Fruit fly (Drosophila melanogaster) whole organism, embryonic: ENCODE data around the gene CG7530.
A peak's percentile ranks its signal among the peaks of the same experiment; 100 is the strongest.

ENCODE experiments used
- ATbp ChIP-seq: fragments of 200-800 bp; sonication (Bioruptor generic); optimal IDR thresholded peaks from 2 replicates; lab custom pipeline; 2017; ENCODE audit warnings: missing biosample characterization, mild to moderate bottlenecking, missing genetic modification characterization, missing genetic modification reagents
- Ada2b ChIP-seq: fragments of 200-800 bp; sonication (Bioruptor generic); IDR thresholded peaks from 2 replicates; pipeline ENCODE4 v1.3.6; 2022; ENCODE audit warnings: missing biosample characterization, missing genetic modification characterization
- Asciz ChIP-seq: fragments of 200-800 bp; sonication (Bioruptor generic); optimal IDR thresholded peaks from 2 replicates; lab custom pipeline; 2017; ENCODE audit warnings: missing biosample characterization, mild to moderate bottlenecking, missing genetic modification characterization, missing genetic modification reagents
- Blimp-1 ChIP-seq: fragments of 200-800 bp; sonication (Bioruptor generic); optimal IDR thresholded peaks from 3 replicates; lab custom pipeline; 2018; ENCODE audit warnings: missing biosample characterization, missing genetic modification characterization, mild to moderate bottlenecking, moderate library complexity, missing genetic modification reagents
- CG10209 ChIP-seq: fragments of 200-800 bp; sonication (Bioruptor generic); optimal IDR thresholded peaks from 3 replicates; lab custom pipeline; 2017; ENCODE audit warnings: missing biosample characterization, mild to moderate bottlenecking, missing genetic modification characterization, missing genetic modification reagents
- CG12236 ChIP-seq: fragments of 200-800 bp; sonication (Bioruptor generic); optimal IDR thresholded peaks from 2 replicates; lab custom pipeline; 2016; ENCODE audit warnings: missing biosample characterization, missing genetic modification characterization
- CG15479 ChIP-seq: fragments of 200-800 bp; sonication (Bioruptor generic); optimal IDR thresholded peaks from 3 replicates; lab custom pipeline; 2019; ENCODE audit warnings: missing biosample characterization, mild to moderate bottlenecking, missing genetic modification characterization, moderate library complexity
- CG15601 ChIP-seq: fragments of 200-800 bp; sonication (Bioruptor generic); optimal IDR thresholded peaks from 3 replicates; lab custom pipeline; 2019; ENCODE audit warnings: missing biosample characterization, mild to moderate bottlenecking, missing genetic modification characterization, moderate library complexity
- CG15696 ChIP-seq: fragments of 200-800 bp; sonication (Bioruptor generic); optimal IDR thresholded peaks from 2 replicates; lab custom pipeline; 2019; ENCODE audit warnings: missing biosample characterization, mild to moderate bottlenecking, missing genetic modification characterization, moderate library complexity
- CG1603 ChIP-seq: fragments of 200-800 bp; sonication (Bioruptor generic); optimal IDR thresholded peaks from 2 replicates; lab custom pipeline; 2019; ENCODE audit warnings: missing biosample characterization, mild to moderate bottlenecking, missing genetic modification characterization, moderate library complexity
- CG3065 ChIP-seq: fragments of 200-800 bp; sonication (Bioruptor generic); optimal IDR thresholded peaks from 2 replicates; lab custom pipeline; 2016; ENCODE audit warnings: missing biosample characterization, missing genetic modification characterization
- CG33557 ChIP-seq: fragments of 200-800 bp; sonication (Bioruptor generic); optimal IDR thresholded peaks from 2 replicates; lab custom pipeline; 2019; ENCODE audit warnings: missing biosample characterization, mild to moderate bottlenecking, missing genetic modification characterization, moderate library complexity
- CG34422 ChIP-seq: fragments of 200-800 bp; sonication (Bioruptor generic); IDR thresholded peaks from 3 replicates; pipeline ENCODE4 v1.3.6; 2022; ENCODE audit warnings: missing biosample characterization, missing genetic modification characterization
- CG4707 ChIP-seq: fragments of 200-800 bp; sonication (Bioruptor generic); optimal IDR thresholded peaks from 2 replicates; lab custom pipeline; 2018; ENCODE audit warnings: missing biosample characterization, mild to moderate bottlenecking, missing genetic modification characterization, moderate library complexity
- CG6254 ChIP-seq: fragments of 200-800 bp; sonication (Bioruptor generic); optimal IDR thresholded peaks from 3 replicates; lab custom pipeline; 2017; ENCODE audit warnings: mild to moderate bottlenecking, missing biosample characterization, missing genetic modification reagents, missing genetic modification characterization
- CG8765 ChIP-seq: fragments of 200-800 bp; sonication (Bioruptor generic); IDR thresholded peaks from 2 replicates; pipeline ENCODE4 v1.3.6; 2022; ENCODE audit warnings: missing biosample characterization, missing genetic modification characterization
- CG9609 ChIP-seq: fragments of 200-800 bp; sonication (Bioruptor generic); optimal IDR thresholded peaks from 3 replicates; lab custom pipeline; 2016; ENCODE audit warnings: missing biosample characterization, missing genetic modification characterization
- D ChIP-seq, 2 experiments: fragments of 200-800 bp in 1 of 2; fragments of >200 bp in 1 of 2; sonication (Bioruptor generic) in 1 of 2; optimal IDR thresholded peaks; 2 replicates in 1 of 2; 3 replicates in 1 of 2; lab custom pipeline; 2017; ENCODE audit warnings: mild to moderate bottlenecking in 1 of 2, missing biosample characterization in 1 of 2, missing genetic modification characterization in 1 of 2, missing genetic modification reagents in 1 of 2
- H15 ChIP-seq: fragments of 200-800 bp; sonication (Bioruptor generic); IDR thresholded peaks from 3 replicates; pipeline ENCODE4 v1.3.6; 2022; ENCODE audit warnings: missing biosample characterization, missing genetic modification characterization
- HLHmδ ChIP-seq: fragments of 200-800 bp; sonication (Bioruptor generic); optimal IDR thresholded peaks from 2 replicates; lab custom pipeline; 2018; ENCODE audit warnings: missing biosample characterization, mild to moderate bottlenecking, missing genetic modification characterization, moderate library complexity
- Hmr ChIP-seq: fragments of 200-800 bp; sonication (Bioruptor generic); optimal IDR thresholded peaks from 3 replicates; lab custom pipeline; 2017; ENCODE audit warnings: mild to moderate bottlenecking, missing biosample characterization, missing genetic modification reagents, missing genetic modification characterization
- Meics ChIP-seq: fragments of 200-800 bp; sonication (Bioruptor generic); optimal IDR thresholded peaks from 2 replicates; lab custom pipeline; 2017; ENCODE audit warnings: missing biosample characterization, mild to moderate bottlenecking, missing genetic modification characterization
- Mrtf ChIP-seq: fragments of 200-800 bp; sonication (Bioruptor generic); IDR thresholded peaks from 3 replicates; pipeline ENCODE4 v1.3.6; 2022; ENCODE audit warnings: missing biosample characterization, missing genetic modification characterization
- Nf-YB ChIP-seq: fragments of 200-800 bp; sonication (Bioruptor generic); optimal IDR thresholded peaks from 3 replicates; lab custom pipeline; 2019; ENCODE audit warnings: missing biosample characterization, mild to moderate bottlenecking, missing genetic modification characterization, moderate library complexity
- Pdp1 ChIP-seq, 2 experiments: fragments of 200-800 bp; sonication (Bioruptor generic); optimal IDR thresholded peaks; 3 replicates each; lab custom pipeline; 2016; ENCODE audit warnings: missing biosample characterization in 2 of 2, missing genetic modification characterization in 2 of 2, mild to moderate bottlenecking in 1 of 2, moderate library complexity in 1 of 2
- Taf1 ChIP-seq: fragments of 200-800 bp; sonication (Bioruptor generic); IDR thresholded peaks from 2 replicates; pipeline ENCODE4 v1.3.6; 2022; ENCODE audit warnings: missing biosample characterization, missing genetic modification characterization
- Xrp1 ChIP-seq: fragments of 200-800 bp; sonication (Bioruptor generic); IDR thresholded peaks from 2 replicates; pipeline ENCODE4 v1.3.6; 2022; ENCODE audit warnings: missing biosample characterization, missing genetic modification characterization
- ab ChIP-seq: fragments of 200-800 bp; sonication (Bioruptor generic); optimal IDR thresholded peaks from 2 replicates; lab custom pipeline; 2016; ENCODE audit warnings: missing biosample characterization, missing genetic modification characterization
- ara ChIP-seq: fragments of 200-800 bp; sonication (Bioruptor generic); IDR thresholded peaks from 2 replicates; pipeline ENCODE4 v1.3.6; 2022; ENCODE audit warnings: missing biosample characterization, missing genetic modification characterization
- bigmax ChIP-seq: fragments of 200-800 bp; sonication (Bioruptor generic); optimal IDR thresholded peaks from 2 replicates; lab custom pipeline; 2018; ENCODE audit warnings: missing biosample characterization, mild to moderate bottlenecking, missing genetic modification characterization
- cwo ChIP-seq: fragments of 200-800 bp; sonication (Bioruptor generic); optimal IDR thresholded peaks from 3 replicates; lab custom pipeline; 2017; ENCODE audit warnings: missing biosample characterization, missing genetic modification characterization, mild to moderate bottlenecking, moderate library complexity, missing genetic modification reagents
- jing ChIP-seq: fragments of 200-800 bp; sonication (Bioruptor generic); optimal IDR thresholded peaks from 2 replicates; lab custom pipeline; 2018; ENCODE audit warnings: missing biosample characterization, mild to moderate bottlenecking, missing genetic modification characterization
- nau ChIP-seq: fragments of 200-800 bp; sonication (Bioruptor generic); optimal IDR thresholded peaks from 3 replicates; lab custom pipeline; 2017; ENCODE audit warnings: missing biosample characterization, mild to moderate bottlenecking, missing genetic modification characterization, missing genetic modification reagents
- otp ChIP-seq: fragments of 200-800 bp; sonication (Bioruptor generic); IDR thresholded peaks from 3 replicates; pipeline ENCODE4, ENCODE4 v1.3.6; 2022; ENCODE audit warnings: missing biosample characterization, missing genetic modification characterization
- prd ChIP-seq, 3 experiments: fragments of >200 bp in 2 of 3; fragments of 200-800 bp in 1 of 3; sonication (Bioruptor generic) in 1 of 3; optimal IDR thresholded peaks in 2 of 3; IDR thresholded peaks in 1 of 3; 2 replicates in 2 of 3; 3 replicates in 1 of 3; pipeline versions ENCODE4 v1.3.6 to Lab custom; 2017 to 2022; ENCODE audit warnings: missing biosample characterization in 1 of 3, missing genetic modification characterization in 1 of 3
- pros ChIP-seq: fragments of 200-800 bp; sonication (Bioruptor generic); optimal IDR thresholded peaks from 3 replicates; lab custom pipeline; 2019; ENCODE audit warnings: missing biosample characterization, mild to moderate bottlenecking, missing genetic modification characterization, moderate library complexity
- sisA ChIP-seq: fragments of 200-800 bp; sonication (Bioruptor generic); IDR thresholded peaks from 2 replicates; pipeline ENCODE4 v1.3.6; 2022; ENCODE audit warnings: missing biosample characterization, missing genetic modification characterization
- sr ChIP-seq: fragments of 200-800 bp; sonication (Bioruptor generic); IDR thresholded peaks from 3 replicates; pipeline ENCODE4 v1.3.6; 2022; ENCODE audit warnings: missing biosample characterization, missing genetic modification characterization
- tll ChIP-seq, 2 experiments: fragments of 200-800 bp in 1 of 2; fragments of >200 bp in 1 of 2; sonication (Bioruptor generic) in 1 of 2; optimal IDR thresholded peaks; 2 replicates each; lab custom pipeline; 2017 to 2019; ENCODE audit warnings: missing biosample characterization in 2 of 2, missing genetic modification characterization in 2 of 2, mild to moderate bottlenecking in 1 of 2, moderate library complexity in 1 of 2
- zen ChIP-seq: fragments of 200-800 bp; sonication (Bioruptor generic); optimal IDR thresholded peaks from 3 replicates; lab custom pipeline; 2018; ENCODE audit warnings: missing biosample characterization, mild to moderate bottlenecking, missing genetic modification characterization, moderate library complexity
- zf30C ChIP-seq: fragments of 200-800 bp; sonication (Bioruptor generic); optimal IDR thresholded peaks from 3 replicates; lab custom pipeline; 2018; ENCODE audit warnings: missing biosample characterization, mild to moderate bottlenecking, missing genetic modification characterization
- zfh1 ChIP-seq: fragments of 200-800 bp; sonication (Bioruptor generic); IDR thresholded peaks from 3 replicates; pipeline ENCODE4 v1.3.6; 2022; ENCODE audit warnings: missing biosample characterization, missing genetic modification characterization

CG7530 gene

DNA sequence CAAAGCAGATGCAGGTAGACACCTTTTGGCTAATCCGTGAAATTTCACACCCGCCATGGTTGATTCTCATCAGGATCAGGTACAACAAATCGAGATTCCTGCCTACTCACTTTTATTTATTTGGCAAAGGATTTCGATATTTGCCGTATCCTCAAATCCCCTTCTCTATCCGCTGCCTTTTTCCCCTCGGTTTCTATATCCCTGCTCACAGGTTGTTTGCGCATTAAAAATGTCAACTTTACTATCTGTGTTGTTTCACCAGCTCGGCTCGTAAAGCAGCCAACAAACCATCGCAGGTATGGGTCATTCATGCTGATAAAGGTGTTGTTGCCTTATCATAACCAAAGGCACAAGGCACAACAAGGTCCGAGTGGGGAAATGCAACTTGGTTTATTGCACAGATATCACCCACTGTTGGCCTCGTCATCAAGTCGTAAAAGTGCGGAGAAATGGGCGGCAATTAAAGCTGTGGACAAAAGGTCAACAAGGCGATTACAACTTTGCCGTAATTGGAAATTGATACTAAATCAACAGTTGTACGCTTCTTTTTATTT is 51.1 kb downstream of the CG7530 start (continued):
- TF ChIP-seq Pdp1 (GFP tag; optimal IDR thresholded peaks at IDR 0.05; lab: Kevin White, UChicago), result peak in 1 of 2 experiments; percentile 27
- no peak for TF ChIP-seq Hmr
- no peak for TF ChIP-seq CG9609 (GFP tag; lab: Kevin White, UChicago)
- no peak for TF ChIP-seq cwo (GFP tag; lab: Kevin White, UChicago)
- TF ChIP-seq CG4707 (GFP tag; lab: Kevin White, UChicago), result peak; percentile 28
- peak; percentile 5 for TF ChIP-seq CG10209 (GFP tag; lab: Kevin White, UChicago)
- peak; percentile 14 for TF ChIP-seq Blimp-1
- peak; percentile 26 for TF ChIP-seq CG33557 (GFP tag; lab: Kevin White, UChicago)
- TF ChIP-seq CG12236 (GFP tag; lab: Kevin White, UChicago), result no peak
- TF ChIP-seq ara, result peak; percentile 23; the same call in 1 of the 2 replicates
- TF ChIP-seq nau (GFP tag; lab: Kevin White, UChicago), result no peak
- TF ChIP-seq otp, result no peak
- no peak for TF ChIP-seq jing (GFP tag; lab: Kevin White, UChicago)
- TF ChIP-seq CG1603 (tag; lab: Kevin White, UChicago), result peak; percentile 8
- peak; percentile 33 for TF ChIP-seq CG15601 (tag; lab: Kevin White, UChicago)
- no peak for TF ChIP-seq Mrtf (GFP tag; lab: Robert Waterston, UW)
- TF ChIP-seq ATbp (GFP tag; lab: Kevin White, UChicago), result peak; percentile 41
- no peak for TF ChIP-seq Ada2b (GFP tag; lab: Robert Waterston, UW)
- peak; percentile 15 for TF ChIP-seq CG15696 (tag; lab: Kevin White, UChicago)
- TF ChIP-seq CG3065 (GFP tag; lab: Kevin White, UChicago), result no peak
- TF ChIP-seq HLHmδ (GFP tag; lab: Kevin White, UChicago), result no peak
- TF ChIP-seq ab (GFP tag; lab: Kevin White, UChicago), result no peak
- TF ChIP-seq D (optimal IDR thresholded peaks at IDR 0.05; lab: Kevin White, UChicago), result no peak
- TF ChIP-seq D (GFP tag; optimal IDR thresholded peaks at IDR 0.05; lab: Kevin White, UChicago), result peak; percentile 7
- no peak for TF ChIP-seq sisA (GFP tag; lab: Robert Waterston, UW)
- peak; percentile 22 for TF ChIP-seq Asciz (GFP tag; lab: Kevin White, UChicago)
- TF ChIP-seq, all 482 proteins: peak for 38

dm6 chr3R:14679381-14680111 is 51.8 kb downstream of the CG7530 start:
- TF ChIP-seq D (optimal IDR thresholded peaks at IDR 0.05; lab: Kevin White, UChicago) (peak; percentile 96), D (GFP tag; optimal IDR thresholded peaks at IDR 0.05; lab: Kevin White, UChicago) (no peak), Meics (no peak), Taf1 (no peak), zen (peak; percentile 67), zf30C (GFP tag; lab: Kevin White, UChicago) (peak; percentile 61), CG34422 (GFP tag; lab: Robert Waterston, UW) (no peak), H15 (GFP tag; lab: Robert Waterston, UW) (no peak), sr (GFP tag; lab: Robert Waterston, UW) (no peak), bigmax (GFP tag; lab: Kevin White, UChicago) (no peak), sisA (GFP tag; lab: Robert Waterston, UW) (no peak), Nf-YB (GFP tag; lab: Kevin White, UChicago) (no peak), Xrp1 (GFP tag; lab: Robert Waterston, UW) (peak; percentile 55; the same call in 1 of the 2 replicates), zfh1 (GFP tag; lab: Robert Waterston, UW) (0 out of 3 replicates have a peak, but pooled peaks have one; percentile 6), prd (optimal IDR thresholded peaks at IDR 0.05; lab: Kevin White, UChicago) (no peak), prd (GFP tag; IDR thresholded peaks at IDR 0.05; lab: Robert Waterston, UW) (peak; percentile 76), CG8765 (GFP tag; lab: Robert Waterston, UW) (peak; percentile 40; the same call in 1 of the 2 replicates), pros (peak; percentile 54), tll (GFP tag; optimal IDR thresholded peaks at IDR 0.05; lab: Kevin White, UChicago) (peak in 1 of 2 experiments; percentile 100), CG6254 (no peak), CG15479 (peak; percentile 57)
